Worm (Caenorhabditis elegans) whole organism, midembryonic: ENCODE measurements around the gene F17C8.6.

Source experiments
- cog-1 ChIP-seq: sonication (generic microtip); optimal IDR thresholded peaks from 2 replicates; lab custom pipeline; 2016; ENCODE audit warnings: missing genetic modification characterization, missing compliant biosample characterization
- klf-2 ChIP-seq: fragments of 200-800 bp; sonication (Bioruptor generic); conservative IDR thresholded peaks from 2 replicates; pipeline ENCODE4 v1.3.6; 2022; ENCODE audit warnings: missing genetic modification reagents, missing genetic modification characterization, missing compliant biosample characterization
- tab-1 ChIP-seq: fragments of 200-800 bp; sonication (Bioruptor generic); IDR thresholded peaks from 2 replicates; pipeline ENCODE4 v1.3.6; 2022; ENCODE audit warnings: missing genetic modification characterization, missing compliant biosample characterization

DNA sequence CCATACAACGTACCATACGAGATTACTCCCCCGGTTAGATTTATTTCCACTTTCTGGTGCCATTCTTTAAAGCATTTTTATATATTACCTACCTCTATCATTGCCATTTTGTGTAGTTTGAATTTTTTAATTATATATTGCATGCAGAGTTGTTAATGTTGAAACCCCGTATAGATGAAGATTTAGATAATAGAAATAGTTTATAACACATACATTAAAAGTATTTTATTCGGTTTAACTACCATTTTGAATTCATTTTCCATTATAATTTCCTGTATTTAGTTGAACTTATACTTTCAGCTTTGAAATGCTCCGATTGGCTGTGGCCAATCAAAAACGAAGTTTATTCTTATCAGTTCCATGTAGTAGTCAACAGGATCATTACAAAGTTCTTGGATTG lies 48.0 kb downstream of the F17C8.6 start, which contains the start of gene dnj-18:
- TF ChIP-seq klf-2 (GFP tag; lab: Robert Waterston, UW) (no peak), tab-1 (no peak), cog-1 (tag; lab: Kevin White, UChicago) (no peak)
